Worm (Caenorhabditis elegans): Measurements from ENCODE around the gene dph-5.

DNA sequence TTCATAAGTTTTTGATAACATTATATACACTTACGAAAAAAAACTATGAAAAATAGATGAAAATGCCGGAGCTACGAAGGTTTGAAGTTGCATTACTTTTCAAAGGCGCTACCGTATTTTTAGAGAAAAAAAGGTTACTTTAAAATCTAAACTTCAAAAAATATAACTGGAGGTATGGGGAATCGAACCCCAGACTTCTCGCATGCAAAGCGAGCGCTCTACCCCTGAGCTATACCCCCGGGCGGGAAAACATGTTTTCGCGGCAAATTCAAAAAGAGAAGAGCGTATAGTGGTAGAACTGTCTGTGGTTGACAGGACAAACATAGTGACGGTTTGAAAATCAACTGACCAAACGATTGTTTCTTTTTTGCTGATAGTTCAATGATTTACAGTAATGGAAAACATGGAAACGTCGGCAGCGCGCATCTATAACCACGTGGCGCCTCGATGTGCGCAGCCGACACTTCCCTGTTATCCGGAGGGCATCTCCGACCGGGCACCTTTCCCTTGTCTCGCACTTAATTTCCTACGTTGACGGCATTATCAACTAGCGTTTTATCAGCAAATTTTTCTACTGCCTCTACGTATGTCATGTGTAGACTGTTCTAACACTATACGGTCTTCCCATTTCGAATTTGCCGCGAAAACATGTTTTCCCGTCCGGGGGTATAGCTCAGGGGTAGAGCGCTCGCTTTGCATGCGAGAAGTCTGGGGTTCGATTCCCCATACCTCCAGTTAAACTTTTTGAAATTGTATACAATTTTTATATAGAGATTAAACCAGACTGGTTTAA is 15.9 kb upstream of the dph-5 start:
- TF ChIP-seq alr-1 (tag; optimal IDR thresholded peaks at IDR 0.05): no peak
- no peak for TF ChIP-seq unc-62 (GFP tag; optimal IDR thresholded peaks at IDR 0.05)
- TF ChIP-seq lin-13 (GFP tag; optimal IDR thresholded peaks at IDR 0.05): no peak
- TF ChIP-seq snpc-4 (tag; optimal IDR thresholded peaks at IDR 0.05): peak; percentile 54
- TF ChIP-seq elt-1 (tag; optimal IDR thresholded peaks at IDR 0.05): no peak
- TF ChIP-seq nhr-21 (tag; optimal IDR thresholded peaks at IDR 0.05): no peak
- TF ChIP-seq mdl-1 (tag; optimal IDR thresholded peaks at IDR 0.05): no peak
- TF ChIP-seq aly-2 (tag; optimal IDR thresholded peaks at IDR 0.05): no peak
- TF ChIP-seq ztf-11 (tag; optimal IDR thresholded peaks at IDR 0.05): no peak
- TF ChIP-seq ama-1 (optimal IDR thresholded peaks at IDR 0.05): no peak
- TF ChIP-seq ZK546.5 (tag; optimal IDR thresholded peaks at IDR 0.05): no peak
- no peak for TF ChIP-seq zag-1 (tag; optimal IDR thresholded peaks at IDR 0.05)
